Fruit fly (Drosophila melanogaster) whole organism, embryonic: ENCODE measurements around the gene dpr4.

Source experiments
- Aef1 ChIP-seq: fragments of 200-800 bp; sonication (Bioruptor generic); IDR thresholded peaks from 3 replicates; pipeline ENCODE4 v1.3.6; 2022; ENCODE audit warnings: missing biosample characterization, missing genetic modification characterization
- Asciz ChIP-seq: fragments of 200-800 bp; sonication (Bioruptor generic); optimal IDR thresholded peaks from 2 replicates; lab custom pipeline; 2017; ENCODE audit warnings: missing biosample characterization, mild to moderate bottlenecking, missing genetic modification characterization, missing genetic modification reagents
- CG11504 ChIP-seq: fragments of 200-800 bp; sonication (Bioruptor generic); optimal IDR thresholded peaks from 3 replicates; lab custom pipeline; 2019; ENCODE audit warnings: missing biosample characterization, mild to moderate bottlenecking, missing genetic modification characterization, moderate library complexity
- CG12769 ChIP-seq: fragments of 200-800 bp; sonication (Bioruptor generic); optimal IDR thresholded peaks from 2 replicates; lab custom pipeline; 2019; ENCODE audit warnings: missing biosample characterization, mild to moderate bottlenecking, missing genetic modification characterization, moderate library complexity
- CG13123 ChIP-seq: fragments of 200-800 bp; sonication (Bioruptor generic); optimal IDR thresholded peaks from 2 replicates; lab custom pipeline; 2016; ENCODE audit warnings: missing biosample characterization, missing genetic modification characterization
- CG14014 ChIP-seq: fragments of 200-800 bp; sonication (Bioruptor generic); IDR thresholded peaks from 2 replicates; pipeline ENCODE4 v1.3.6; 2022; ENCODE audit warnings: missing biosample characterization, missing genetic modification characterization
- CG15601 ChIP-seq: fragments of 200-800 bp; sonication (Bioruptor generic); optimal IDR thresholded peaks from 3 replicates; lab custom pipeline; 2019; ENCODE audit warnings: missing biosample characterization, mild to moderate bottlenecking, missing genetic modification characterization, moderate library complexity
- CG17328 ChIP-seq: fragments of 200-800 bp; sonication (Bioruptor generic); IDR thresholded peaks from 2 replicates; pipeline ENCODE4 v1.3.6; 2022; ENCODE audit warnings: missing biosample characterization, missing genetic modification characterization
- CG2120 ChIP-seq: fragments of 200-800 bp; sonication (Bioruptor generic); optimal IDR thresholded peaks from 3 replicates; lab custom pipeline; 2016; ENCODE audit warnings: missing biosample characterization, missing genetic modification characterization
- CG32767 ChIP-seq: fragments of 200-800 bp; sonication (Bioruptor generic); IDR thresholded peaks from 2 replicates; pipeline ENCODE4 v1.3.6; 2022; ENCODE audit warnings: missing biosample characterization, missing genetic modification characterization
- CG33557 ChIP-seq: fragments of 200-800 bp; sonication (Bioruptor generic); optimal IDR thresholded peaks from 2 replicates; lab custom pipeline; 2019; ENCODE audit warnings: missing biosample characterization, mild to moderate bottlenecking, missing genetic modification characterization, moderate library complexity
- CG3407 ChIP-seq: fragments of 200-800 bp; sonication (Bioruptor generic); optimal IDR thresholded peaks from 2 replicates; lab custom pipeline; 2018; ENCODE audit warnings: missing biosample characterization, mild to moderate bottlenecking, missing genetic modification characterization
- CG34376 ChIP-seq: fragments of 200-800 bp; sonication (Bioruptor generic); optimal IDR thresholded peaks from 2 replicates; lab custom pipeline; 2018; ENCODE audit warnings: missing biosample characterization, mild to moderate bottlenecking, missing genetic modification characterization
- CG34422 ChIP-seq: fragments of 200-800 bp; sonication (Bioruptor generic); IDR thresholded peaks from 3 replicates; pipeline ENCODE4 v1.3.6; 2022; ENCODE audit warnings: missing biosample characterization, missing genetic modification characterization
- CG7928 ChIP-seq: fragments of 200-800 bp; sonication (Bioruptor generic); optimal IDR thresholded peaks from 2 replicates; lab custom pipeline; 2017; ENCODE audit warnings: missing biosample characterization, mild to moderate bottlenecking, missing genetic modification characterization
- Dbx ChIP-seq: fragments of 200-800 bp; sonication (Bioruptor generic); IDR thresholded peaks from 3 replicates; pipeline ENCODE4 v1.3.6; 2022; ENCODE audit warnings: missing biosample characterization, missing genetic modification characterization
- Doc2 ChIP-seq: fragments of 200-800 bp; sonication (Bioruptor generic); IDR thresholded peaks from 2 replicates; pipeline ENCODE4 v1.3.6; 2022; ENCODE audit warnings: missing biosample characterization, missing genetic modification characterization
- Doc3 ChIP-seq: fragments of 200-800 bp; sonication (Bioruptor generic); IDR thresholded peaks from 3 replicates; pipeline ENCODE4 v1.3.6; 2022; ENCODE audit warnings: missing biosample characterization, missing genetic modification characterization; ENCODE audit not compliant: partially characterized antibody
- Drgx ChIP-seq: fragments of 200-800 bp; sonication (Bioruptor generic); IDR thresholded peaks from 2 replicates; pipeline ENCODE4 v1.3.6; 2022; ENCODE audit warnings: missing biosample characterization, missing genetic modification characterization
- H2.0 ChIP-seq: fragments of 200-800 bp; sonication (Bioruptor generic); IDR thresholded peaks from 2 replicates; pipeline ENCODE4 v1.3.6; 2022; ENCODE audit warnings: missing biosample characterization, missing genetic modification characterization
- HLHmδ ChIP-seq: fragments of 200-800 bp; sonication (Bioruptor generic); optimal IDR thresholded peaks from 2 replicates; lab custom pipeline; 2018; ENCODE audit warnings: missing biosample characterization, mild to moderate bottlenecking, missing genetic modification characterization, moderate library complexity
- Hey ChIP-seq: fragments of 200-800 bp; sonication (Bioruptor generic); optimal IDR thresholded peaks from 3 replicates; lab custom pipeline; 2018; ENCODE audit warnings: missing biosample characterization, mild to moderate bottlenecking, missing genetic modification characterization
- Jarid2 ChIP-seq: fragments of 200-800 bp; sonication (Bioruptor generic); optimal IDR thresholded peaks from 3 replicates; lab custom pipeline; 2017; ENCODE audit warnings: mild to moderate bottlenecking, missing biosample characterization, missing genetic modification reagents, missing genetic modification characterization
- NC2α ChIP-seq: fragments of 200-800 bp; sonication (Bioruptor generic); optimal IDR thresholded peaks from 2 replicates; lab custom pipeline; 2016; ENCODE audit warnings: missing biosample characterization, missing genetic modification characterization
- NFAT ChIP-seq: fragments of 200-800 bp; sonication (Bioruptor generic); IDR thresholded peaks from 2 replicates; pipeline ENCODE4 v1.3.6; 2022; ENCODE audit warnings: missing biosample characterization, missing genetic modification characterization
- Nf-YC ChIP-seq: fragments of 200-800 bp; optimal IDR thresholded peaks from 3 replicates; lab custom pipeline; 2019; ENCODE audit warnings: missing biosample characterization, mild to moderate bottlenecking, missing genetic modification characterization, moderate library complexity
- Opbp ChIP-seq: fragments of 200-800 bp; sonication (Bioruptor generic); IDR thresholded peaks from 3 replicates; pipeline ENCODE4 v1.3.6; 2022; ENCODE audit warnings: missing biosample characterization, missing genetic modification characterization; ENCODE audit not compliant: partially characterized antibody
- Rfx ChIP-seq: fragments of 200-800 bp; sonication (Bioruptor generic); IDR thresholded peaks from 2 replicates; pipeline ENCODE4 v1.3.6; 2022; ENCODE audit warnings: missing biosample characterization, missing genetic modification characterization
- Xbp1 ChIP-seq: fragments of 200-800 bp; sonication (Bioruptor generic); optimal IDR thresholded peaks from 3 replicates; lab custom pipeline; 2016; ENCODE audit warnings: missing biosample characterization, mild to moderate bottlenecking, missing genetic modification characterization
- Xrp1 ChIP-seq: fragments of 200-800 bp; sonication (Bioruptor generic); IDR thresholded peaks from 2 replicates; pipeline ENCODE4 v1.3.6; 2022; ENCODE audit warnings: missing biosample characterization, missing genetic modification characterization
- amos ChIP-seq: fragments of 200-800 bp; sonication (Bioruptor generic); IDR thresholded peaks from 2 replicates; pipeline ENCODE4 v1.3.6; 2022; ENCODE audit warnings: missing biosample characterization, missing genetic modification characterization; ENCODE audit not compliant: partially characterized antibody
- ato ChIP-seq: fragments of 200-800 bp; sonication (Bioruptor generic); IDR thresholded peaks from 2 replicates; pipeline ENCODE4 v1.3.6; 2022; ENCODE audit warnings: missing biosample characterization, missing genetic modification characterization; ENCODE audit not compliant: partially characterized antibody
- cg ChIP-seq: fragments of 200-800 bp; sonication (Bioruptor generic); optimal IDR thresholded peaks from 3 replicates; lab custom pipeline; 2019; ENCODE audit warnings: missing biosample characterization, mild to moderate bottlenecking, missing genetic modification characterization, moderate library complexity
- corto ChIP-seq: fragments of 200-800 bp; sonication (Bioruptor generic); optimal IDR thresholded peaks from 2 replicates; lab custom pipeline; 2016; ENCODE audit warnings: missing biosample characterization, mild to moderate bottlenecking, missing genetic modification characterization, moderate library complexity
- danr ChIP-seq: fragments of 200-800 bp; sonication (Bioruptor generic); IDR thresholded peaks from 2 replicates; pipeline ENCODE4 v1.3.6; 2022; ENCODE audit warnings: missing biosample characterization, missing genetic modification characterization
- fru ChIP-seq: fragments of >200 bp; optimal IDR thresholded peaks from 2 replicates; lab custom pipeline; 2017
- gce ChIP-seq: fragments of 200-800 bp; sonication (Bioruptor generic); IDR thresholded peaks from 3 replicates; pipeline ENCODE4 v1.3.6; 2022; ENCODE audit warnings: missing biosample characterization, missing genetic modification characterization
- gsb-n ChIP-seq: fragments of 200-800 bp; sonication (Bioruptor generic); optimal IDR thresholded peaks from 3 replicates; lab custom pipeline; 2018; ENCODE audit warnings: missing biosample characterization, mild to moderate bottlenecking, missing genetic modification characterization
- h ChIP-seq: fragments of >200 bp; optimal IDR thresholded peaks from 2 replicates; lab custom pipeline; 2017
- insv ChIP-seq, 2 experiments: fragments of 200-800 bp; sonication (Bioruptor generic); optimal IDR thresholded peaks; 3 replicates each; lab custom pipeline; 2016 to 2018; ENCODE audit warnings: missing biosample characterization in 2 of 2, missing genetic modification characterization in 2 of 2
- nom ChIP-seq: fragments of 200-800 bp; sonication (Bioruptor generic); optimal IDR thresholded peaks from 2 replicates; lab custom pipeline; 2017; ENCODE audit warnings: missing biosample characterization, missing genetic modification characterization, mild to moderate bottlenecking, moderate library complexity, missing genetic modification reagents
- pb ChIP-seq: fragments of 200-800 bp; sonication (Bioruptor generic); optimal IDR thresholded peaks from 3 replicates; lab custom pipeline; 2016; ENCODE audit warnings: missing biosample characterization, missing genetic modification characterization
- prd ChIP-seq, 3 experiments: fragments of >200 bp in 2 of 3; fragments of 200-800 bp in 1 of 3; sonication (Bioruptor generic) in 1 of 3; optimal IDR thresholded peaks in 2 of 3; IDR thresholded peaks in 1 of 3; 2 replicates in 2 of 3; 3 replicates in 1 of 3; pipeline versions ENCODE4 v1.3.6 to Lab custom; 2017 to 2022; ENCODE audit warnings: missing biosample characterization in 1 of 3, missing genetic modification characterization in 1 of 3
- repo ChIP-seq: fragments of 200-800 bp; sonication (Bioruptor generic); optimal IDR thresholded peaks from 2 replicates; lab custom pipeline; 2016; ENCODE audit warnings: missing biosample characterization, missing genetic modification characterization
- sens ChIP-seq: fragments of 200-800 bp; sonication (Bioruptor generic); peaks from one replicate; lab custom pipeline; 2016; ENCODE audit warnings: missing biosample characterization, missing genetic modification characterization
- sens-2 ChIP-seq: fragments of 200-800 bp; sonication (Bioruptor generic); IDR thresholded peaks from 2 replicates; pipeline ENCODE4 v1.3.6; 2022; ENCODE audit warnings: missing biosample characterization, missing genetic modification characterization
- ssp ChIP-seq: fragments of 200-800 bp; sonication (Bioruptor generic); IDR thresholded peaks from 2 replicates; pipeline ENCODE4 v1.3.6; 2022; ENCODE audit warnings: missing biosample characterization, missing genetic modification characterization
- unpg ChIP-seq: fragments of 200-800 bp; sonication (Bioruptor generic); optimal IDR thresholded peaks from 3 replicates; lab custom pipeline; 2018; ENCODE audit warnings: missing biosample characterization, mild to moderate bottlenecking, missing genetic modification characterization, moderate library complexity
- vvl ChIP-seq: fragments of 200-800 bp; sonication (Bioruptor generic); IDR thresholded peaks from 2 replicates; pipeline ENCODE4 v1.3.6; 2022; ENCODE audit warnings: missing biosample characterization, missing genetic modification characterization
- zfh1 ChIP-seq: fragments of 200-800 bp; sonication (Bioruptor generic); IDR thresholded peaks from 3 replicates; pipeline ENCODE4 v1.3.6; 2022; ENCODE audit warnings: missing biosample characterization, missing genetic modification characterization

The dpr4 gene

DNA sequence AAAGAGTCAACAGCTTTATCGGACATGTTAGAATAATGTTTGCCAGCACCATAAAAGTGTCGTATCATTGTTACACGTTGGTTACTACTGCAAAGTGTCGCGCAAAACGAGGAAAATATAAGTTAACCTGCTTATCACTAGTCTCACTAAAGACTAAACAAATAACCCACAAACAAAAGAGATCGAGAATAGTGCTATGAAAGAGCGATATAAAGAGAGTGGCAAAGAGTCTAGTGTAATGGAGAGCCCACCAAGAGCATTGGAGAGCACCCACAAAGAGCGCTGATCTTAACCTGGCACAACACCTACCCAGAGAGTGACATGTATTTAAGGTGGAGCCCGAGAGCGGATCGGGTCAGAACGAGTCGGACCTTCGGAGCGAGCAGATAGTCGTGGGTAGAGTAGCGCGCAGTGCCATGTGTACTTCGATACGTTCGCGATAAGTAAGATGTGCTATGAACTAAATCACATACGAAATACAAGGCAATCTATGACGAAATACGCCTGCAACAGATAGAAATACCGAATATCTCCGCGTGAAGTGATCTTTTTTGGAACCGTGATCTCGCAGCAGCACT lies 26.2 kb upstream of the dpr4 start, which contains the start of gene Mrp4 (continued):
- TF ChIP-seq insv (GFP tag; optimal IDR thresholded peaks at IDR 0.05; lab: Kevin White, UChicago) (peak in 1 of 2 experiments; percentile 6), nom (peak; percentile 83), sens-2 (peak; percentile 6; the same call in 1 of the 2 replicates), Nf-YC (tag; lab: Kevin White, UChicago) (peak; percentile 38), repo (no peak), CG12769 (peak; percentile 70), CG32767 (no peak), HLHmδ (GFP tag; lab: Kevin White, UChicago) (peak; percentile 92), H2.0 (no peak), CG33557 (GFP tag; lab: Kevin White, UChicago) (peak; percentile 8), NFAT (peak; percentile 81), Doc3 (GFP tag; lab: Robert Waterston, UW) (peak; percentile 55; the same call in 1 of the 3 replicates), CG3407 (GFP tag; lab: Kevin White, UChicago) (peak; percentile 48), zfh1 (peak; percentile 39; the same call in 1 of the 3 replicates), Rfx (GFP tag; lab: Robert Waterston, UW) (peak; percentile 41; the same call in 1 of the 2 replicates), CG17328 (GFP tag; lab: Robert Waterston, UW) (no peak), corto (GFP tag; lab: Kevin White, UChicago) (peak; percentile 40), gsb-n (tag; lab: Kevin White, UChicago) (peak; percentile 22), h (lab: Kevin White, UChicago) (no peak), ato (GFP tag; lab: Robert Waterston, UW) (peak; percentile 62), CG14014 (GFP tag; lab: Robert Waterston, UW) (peak; percentile 58; the same call in 1 of the 2 replicates), Xbp1 (GFP tag; lab: Kevin White, UChicago) (no peak), cg (no peak), Jarid2 (GFP tag; lab: Kevin White, UChicago) (peak; percentile 96), NC2α (GFP tag; lab: Kevin White, UChicago) (peak; percentile 57), gce (GFP tag; lab: Robert Waterston, UW) (peak; percentile 74; the same call in 2 of the 3 replicates), prd (optimal IDR thresholded peaks at IDR 0.05; lab: Kevin White, UChicago) (no peak), prd (GFP tag; IDR thresholded peaks at IDR 0.05; lab: Robert Waterston, UW) (no peak), CG7928 (GFP tag; lab: Kevin White, UChicago) (no peak), Xrp1 (peak; percentile 63; the same call in 1 of the 2 replicates), CG34376 (peak; percentile 86), Aef1 (no peak), unpg (GFP tag; lab: Kevin White, UChicago) (peak; percentile 20), fru (lab: Kevin White, UChicago) (no peak), CG34422 (GFP tag; lab: Robert Waterston, UW) (peak; percentile 76; the same call in 2 of the 3 replicates), Dbx (GFP tag; lab: Robert Waterston, UW) (peak; percentile 76; the same call in 2 of the 3 replicates), ssp (GFP tag; lab: Robert Waterston, UW) (no peak), Doc2 (GFP tag; lab: Robert Waterston, UW) (no peak), Drgx (peak; percentile 69; the same call in 1 of the 2 replicates), pb (GFP tag; lab: Kevin White, UChicago) (peak; percentile 26), vvl (GFP tag; lab: Robert Waterston, UW) (peak; percentile 71), Opbp (GFP tag; lab: Robert Waterston, UW) (peak; percentile 61), CG11504 (no peak), danr (no peak), CG2120 (GFP tag; lab: Kevin White, UChicago) (peak; percentile 24), Asciz (GFP tag; lab: Kevin White, UChicago) (peak; percentile 54), amos (GFP tag; lab: Robert Waterston, UW) (peak; percentile 40; the same call in 1 of the 2 replicates), sens (GFP tag; lab: Kevin White, UChicago) (peak; percentile 90), Hey (peak; percentile 49), CG13123 (GFP tag; lab: Kevin White, UChicago) (no peak), CG15601 (tag; lab: Kevin White, UChicago) (peak; percentile 10)
